Worm (Caenorhabditis elegans) whole organism, late embryonic: ENCODE results near the gene nhr-253.

Experiments used
- K09A11.1 ChIP-seq: sonication (generic microtip); optimal IDR thresholded peaks from 2 replicates; lab custom pipeline; 2017; ENCODE audit warnings: antibody characterized with exemption, mild to moderate bottlenecking, missing genetic modification characterization, missing compliant biosample characterization; ENCODE audit not compliant: insufficient read depth
- ama-1 ChIP-seq: fragments of 150-350 bp; optimal IDR thresholded peaks from 2 replicates; lab custom pipeline; 2014
- ceh-19 ChIP-seq: fragments of 200-800 bp; sonication (Bioruptor generic); optimal IDR thresholded peaks from 2 replicates; lab custom pipeline; 2018; ENCODE audit warnings: mild to moderate bottlenecking, missing genetic modification characterization, missing compliant biosample characterization
- nhr-11 ChIP-seq: fragments of 150-350 bp; optimal IDR thresholded peaks from 2 replicates; lab custom pipeline; 2014; ENCODE audit warnings: missing biosample characterization, missing genetic modification characterization
- nhr-232 ChIP-seq: sonication (generic microtip); optimal IDR thresholded peaks from 2 replicates; lab custom pipeline; 2016; ENCODE audit warnings: missing genetic modification characterization, missing compliant biosample characterization
- pha-4 ChIP-seq: fragments of 150-350 bp; optimal IDR thresholded peaks from 2 replicates; lab custom pipeline; 2018; ENCODE audit warnings: missing biosample characterization, missing genetic modification reagents, missing genetic modification characterization
- ref-2 ChIP-seq: sonication (generic microtip); optimal IDR thresholded peaks from 2 replicates; lab custom pipeline; 2016; ENCODE audit warnings: missing genetic modification characterization, missing compliant biosample characterization
- sox-4 ChIP-seq: sonication (generic microtip); optimal IDR thresholded peaks from 2 replicates; lab custom pipeline; 2017; ENCODE audit warnings: mild to moderate bottlenecking, missing genetic modification characterization, inconsistent platforms, missing compliant biosample characterization
- ztf-16 ChIP-seq: sonication (generic microtip); optimal IDR thresholded peaks from 2 replicates; lab custom pipeline; 2017; ENCODE audit warnings: missing genetic modification characterization, missing compliant biosample characterization

ce11 chrV:370033-370432, 26.4 kb upstream of the nhr-253 start, which contains the start of gene mltn-7:
- TF ChIP-seq ceh-19 (GFP tag; lab: Kevin White, UChicago) (no peak), nhr-232 (no peak), sox-4 (tag; lab: Kevin White, UChicago) (no peak), K09A11.1 (tag; lab: Kevin White, UChicago) (no peak), ama-1 (no peak), ztf-16 (no peak), pha-4 (tag; lab: Kevin White, UChicago) (no peak), ref-2 (tag; lab: Kevin White, UChicago) (no peak), nhr-11 (tag; lab: Kevin White, UChicago) (no peak)
